Fruit fly (Drosophila melanogaster) whole organism: Measurements from ENCODE around the gene CG45067.
A peak's percentile ranks its signal among the peaks of the same experiment; 100 is the strongest.

ENCODE experiments used
- CG8478 ChIP-seq: fragments of >200 bp; optimal IDR thresholded peaks from 2 replicates; lab custom pipeline; 2018; ENCODE audit warnings: inconsistent platforms
- Dll ChIP-seq: fragments of >200 bp; optimal IDR thresholded peaks from 2 replicates; lab custom pipeline; 2017
- EcR ChIP-seq, 2 experiments: fragments of >200 bp; optimal IDR thresholded peaks; 2 replicates each; lab custom pipeline; 2017; ENCODE audit warnings: missing biosample characterization in 2 of 2, missing genetic modification characterization in 2 of 2, missing genetic modification reagents in 2 of 2
- pan ChIP-seq: fragments of >200 bp; optimal IDR thresholded peaks from 2 replicates; lab custom pipeline; 2017
- psq ChIP-seq: fragments of >200 bp; optimal IDR thresholded peaks from 2 replicates; lab custom pipeline; 2017
- usp ChIP-seq: fragments of >200 bp; optimal IDR thresholded peaks from 2 replicates; lab custom pipeline; 2017; ENCODE audit warnings: missing biosample characterization, missing genetic modification characterization, mixed read lengths

The CG45067 gene

dm6 chr3L:3141411-3141810, 27.1 kb upstream of the CG45067 start:
- TF ChIP-seq pan (lab: Kevin White, UChicago) (no peak), usp (GFP tag; lab: Kevin White, UChicago) (no peak), CG8478 (lab: Kevin White, UChicago) (no peak), psq (no peak), EcR (GFP tag; optimal IDR thresholded peaks at IDR 0.05; lab: Kevin White, UChicago) (no peak), Dll (lab: Kevin White, UChicago) (no peak)

dm6 chr3L:3134064-3134545, 19.8 kb upstream of the CG45067 start:
- TF ChIP-seq pan (lab: Kevin White, UChicago), result no peak
- no peak for TF ChIP-seq Dll (lab: Kevin White, UChicago)
- no peak for TF ChIP-seq EcR (GFP tag; optimal IDR thresholded peaks at IDR 0.05; lab: Kevin White, UChicago)
- no peak for TF ChIP-seq psq
- no peak for TF ChIP-seq CG8478 (lab: Kevin White, UChicago)
- TF ChIP-seq usp (GFP tag; lab: Kevin White, UChicago), result no peak

- no peak for TF ChIP-seq EcR (GFP tag; optimal IDR thresholded peaks at IDR 0.05; lab: Kevin White, UChicago)
- TF ChIP-seq usp (GFP tag; lab: Kevin White, UChicago), result no peak
- no peak for TF ChIP-seq Dll (lab: Kevin White, UChicago)
- TF ChIP-seq CG8478 (lab: Kevin White, UChicago), result no peak
- no peak for TF ChIP-seq pan (lab: Kevin White, UChicago)
- TF ChIP-seq psq, result no peak
These were observed 13.3 kb upstream of the CG45067 start, which contains the start of gene promL for dm6 chr3L:3127544-3127943. Gene promL, minus strand, starts transcription at chr3L:3127724.

- TF ChIP-seq EcR (GFP tag; optimal IDR thresholded peaks at IDR 0.05; lab: Kevin White, UChicago) (no peak), pan (lab: Kevin White, UChicago) (no peak), CG8478 (lab: Kevin White, UChicago) (no peak)
These were observed 12.2 kb upstream of the CG45067 start for dm6 chr3L:3126478-3126877.

- TF ChIP-seq pan (lab: Kevin White, UChicago) (no peak), EcR (GFP tag; optimal IDR thresholded peaks at IDR 0.05; lab: Kevin White, UChicago) (peak in 1 of 2 experiments; percentile 38), CG8478 (lab: Kevin White, UChicago) (no peak), usp (GFP tag; lab: Kevin White, UChicago) (no peak), psq (no peak), Dll (lab: Kevin White, UChicago) (no peak)
These were observed 11.4 kb upstream of the CG45067 start for dm6 chr3L:3125649-3126130.

dm6 chr3L:3124939-3125648, 10.8 kb upstream of the CG45067 start:
- no peak for TF ChIP-seq psq
- no peak for TF ChIP-seq usp (GFP tag; lab: Kevin White, UChicago)
- TF ChIP-seq pan (lab: Kevin White, UChicago), result no peak
- TF ChIP-seq Dll (lab: Kevin White, UChicago), result no peak
- TF ChIP-seq CG8478 (lab: Kevin White, UChicago), result no peak
- no peak for TF ChIP-seq EcR (GFP tag; optimal IDR thresholded peaks at IDR 0.05; lab: Kevin White, UChicago)

dm6 chr3L:3124519-3124918, 10.3 kb upstream of the CG45067 start:
- TF ChIP-seq CG8478 (lab: Kevin White, UChicago) (no peak), pan (lab: Kevin White, UChicago) (no peak), psq (no peak), usp (GFP tag; lab: Kevin White, UChicago) (no peak), Dll (lab: Kevin White, UChicago) (no peak), EcR (GFP tag; optimal IDR thresholded peaks at IDR 0.05; lab: Kevin White, UChicago) (no peak)

- TF ChIP-seq EcR (GFP tag; optimal IDR thresholded peaks at IDR 0.05; lab: Kevin White, UChicago) (peak; percentile 11 to 93), pan (lab: Kevin White, UChicago) (no peak)
These were observed 8.5 kb upstream of the CG45067 start for dm6 chr3L:3122688-3123316.

- TF ChIP-seq usp (GFP tag; lab: Kevin White, UChicago), result no peak
- no peak for TF ChIP-seq pan (lab: Kevin White, UChicago)
- TF ChIP-seq psq, result no peak
- peak in 1 of 2 experiments; percentile 24 for TF ChIP-seq EcR (GFP tag; optimal IDR thresholded peaks at IDR 0.05; lab: Kevin White, UChicago)
- no peak for TF ChIP-seq Dll (lab: Kevin White, UChicago)
These were observed 7.6 kb upstream of the CG45067 start for dm6 chr3L:3121769-3122432.

dm6 chr3L:3111127-3111526, 3.1 kb downstream of the CG45067 start, which contains the start of gene CG45066:
Gene CG45066, minus strand, starts transcription at chr3L:3111227.
- TF ChIP-seq psq (no peak), EcR (GFP tag; optimal IDR thresholded peaks at IDR 0.05; lab: Kevin White, UChicago) (no peak), pan (lab: Kevin White, UChicago) (no peak), CG8478 (lab: Kevin White, UChicago) (no peak), usp (GFP tag; lab: Kevin White, UChicago) (no peak), Dll (lab: Kevin White, UChicago) (no peak)

dm6 chr3L:3109417-3110090, 4.7 kb downstream of the CG45067 start:
- TF ChIP-seq psq, result no peak
- TF ChIP-seq EcR (GFP tag; optimal IDR thresholded peaks at IDR 0.05; lab: Kevin White, UChicago), result no peak
- no peak for TF ChIP-seq usp (GFP tag; lab: Kevin White, UChicago)
- no peak for TF ChIP-seq pan (lab: Kevin White, UChicago)
- no peak for TF ChIP-seq Dll (lab: Kevin White, UChicago)
- no peak for TF ChIP-seq CG8478 (lab: Kevin White, UChicago)
